Fruit fly (Drosophila melanogaster) whole organism, embryonic: ENCODE results near the gene RpL35A.

Source experiments
- CG11504 ChIP-seq: fragments of 200-800 bp; sonication (Bioruptor generic); optimal IDR thresholded peaks from 3 replicates; lab custom pipeline; 2019; ENCODE audit warnings: missing biosample characterization, mild to moderate bottlenecking, missing genetic modification characterization, moderate library complexity
- CG12071 ChIP-seq: fragments of 200-800 bp; sonication (Bioruptor generic); optimal IDR thresholded peaks from 3 replicates; lab custom pipeline; 2018; ENCODE audit warnings: missing biosample characterization, mild to moderate bottlenecking, missing genetic modification characterization
- CG12104 ChIP-seq: fragments of 200-800 bp; sonication (Bioruptor generic); optimal IDR thresholded peaks from 3 replicates; lab custom pipeline; 2016; ENCODE audit warnings: missing biosample characterization, missing genetic modification characterization
- CG12942 ChIP-seq: fragments of 200-800 bp; sonication (Bioruptor generic); optimal IDR thresholded peaks from 3 replicates; lab custom pipeline; 2016; ENCODE audit warnings: missing biosample characterization, missing genetic modification characterization
- CG13296 ChIP-seq: fragments of 200-800 bp; sonication (Bioruptor generic); optimal IDR thresholded peaks from 3 replicates; lab custom pipeline; 2018; ENCODE audit warnings: missing biosample characterization, mild to moderate bottlenecking, missing genetic modification characterization
- CG13424 ChIP-seq: fragments of 200-800 bp; sonication (Bioruptor generic); optimal IDR thresholded peaks from 2 replicates; lab custom pipeline; 2019; ENCODE audit warnings: missing biosample characterization, mild to moderate bottlenecking, missing genetic modification characterization, moderate library complexity
- CG15479 ChIP-seq: fragments of 200-800 bp; sonication (Bioruptor generic); optimal IDR thresholded peaks from 3 replicates; lab custom pipeline; 2019; ENCODE audit warnings: missing biosample characterization, mild to moderate bottlenecking, missing genetic modification characterization, moderate library complexity
- CG15514 ChIP-seq: fragments of 200-800 bp; sonication (Bioruptor generic); optimal IDR thresholded peaks from 3 replicates; lab custom pipeline; 2017; ENCODE audit warnings: missing biosample characterization, missing genetic modification characterization, mild to moderate bottlenecking, moderate library complexity, missing genetic modification reagents
- CG16779 ChIP-seq: fragments of 200-800 bp; sonication (Bioruptor generic); IDR thresholded peaks from 2 replicates; pipeline ENCODE4 v1.3.6; 2022; ENCODE audit warnings: missing biosample characterization, missing genetic modification characterization
- CG17328 ChIP-seq: fragments of 200-800 bp; sonication (Bioruptor generic); IDR thresholded peaks from 2 replicates; pipeline ENCODE4 v1.3.6; 2022; ENCODE audit warnings: missing biosample characterization, missing genetic modification characterization
- CG18011 ChIP-seq: fragments of 200-800 bp; sonication (Bioruptor generic); optimal IDR thresholded peaks from 2 replicates; lab custom pipeline; 2017; ENCODE audit warnings: missing biosample characterization, missing genetic modification characterization, mild to moderate bottlenecking, moderate library complexity, missing genotype
- CG18476 ChIP-seq: fragments of 200-800 bp; sonication (Bioruptor generic); optimal IDR thresholded peaks from 2 replicates; lab custom pipeline; 2016; ENCODE audit warnings: missing biosample characterization, mild to moderate bottlenecking, missing genetic modification characterization
- CG2202 ChIP-seq: fragments of 200-800 bp; sonication (Bioruptor generic); optimal IDR thresholded peaks from 2 replicates; lab custom pipeline; 2018; ENCODE audit warnings: missing biosample characterization, mild to moderate bottlenecking, missing genetic modification characterization
- CG31441 ChIP-seq: fragments of 200-800 bp; sonication (Bioruptor generic); IDR thresholded peaks from 2 replicates; pipeline ENCODE4 v1.3.6; 2022; ENCODE audit warnings: missing biosample characterization, missing genetic modification characterization
- CG3163 ChIP-seq: fragments of 200-800 bp; sonication (Bioruptor generic); optimal IDR thresholded peaks from 3 replicates; lab custom pipeline; 2016; ENCODE audit warnings: missing biosample characterization, missing genetic modification characterization
- CG34224 ChIP-seq: fragments of 200-800 bp; sonication (Bioruptor generic); IDR thresholded peaks from 3 replicates; pipeline ENCODE4 v1.3.6; 2022; ENCODE audit warnings: missing biosample characterization, missing genetic modification characterization; ENCODE audit not compliant: partially characterized antibody
- CG7928 ChIP-seq: fragments of 200-800 bp; sonication (Bioruptor generic); optimal IDR thresholded peaks from 2 replicates; lab custom pipeline; 2017; ENCODE audit warnings: missing biosample characterization, mild to moderate bottlenecking, missing genetic modification characterization
- CG7963 ChIP-seq: fragments of 200-800 bp; sonication (Bioruptor generic); IDR thresholded peaks from 3 replicates; pipeline ENCODE4 v1.3.6; 2022; ENCODE audit warnings: missing biosample characterization, missing genetic modification characterization; ENCODE audit not compliant: partially characterized antibody
- CG8388 ChIP-seq: fragments of 200-800 bp; sonication (Bioruptor generic); optimal IDR thresholded peaks from 2 replicates; lab custom pipeline; 2019; ENCODE audit warnings: missing biosample characterization, mild to moderate bottlenecking, missing genetic modification characterization, moderate library complexity
- Dll ChIP-seq: fragments of 200-800 bp; sonication (Bioruptor generic); IDR thresholded peaks from 4 replicates; pipeline ENCODE4 v1.3.6; 2022; ENCODE audit warnings: missing biosample characterization, missing genetic modification characterization; ENCODE audit not compliant: partially characterized antibody
- Doc3 ChIP-seq: fragments of 200-800 bp; sonication (Bioruptor generic); IDR thresholded peaks from 3 replicates; pipeline ENCODE4 v1.3.6; 2022; ENCODE audit warnings: missing biosample characterization, missing genetic modification characterization; ENCODE audit not compliant: partially characterized antibody
- E2f2 ChIP-seq: fragments of 200-800 bp; sonication (Bioruptor generic); IDR thresholded peaks from 2 replicates; pipeline ENCODE4 v1.3.6; 2022; ENCODE audit warnings: missing biosample characterization, missing genetic modification characterization
- HLHmδ ChIP-seq: fragments of 200-800 bp; sonication (Bioruptor generic); optimal IDR thresholded peaks from 2 replicates; lab custom pipeline; 2018; ENCODE audit warnings: missing biosample characterization, mild to moderate bottlenecking, missing genetic modification characterization, moderate library complexity
- Jarid2 ChIP-seq: fragments of 200-800 bp; sonication (Bioruptor generic); optimal IDR thresholded peaks from 3 replicates; lab custom pipeline; 2017; ENCODE audit warnings: mild to moderate bottlenecking, missing biosample characterization, missing genetic modification reagents, missing genetic modification characterization
- Optix ChIP-seq: fragments of 200-800 bp; sonication (Bioruptor generic); IDR thresholded peaks from 3 replicates; pipeline ENCODE4 v1.3.6; 2022; ENCODE audit warnings: missing biosample characterization, missing genetic modification characterization
- Pdp1 ChIP-seq, 2 experiments: fragments of 200-800 bp; sonication (Bioruptor generic); optimal IDR thresholded peaks; 3 replicates each; lab custom pipeline; 2016; ENCODE audit warnings: missing biosample characterization in 2 of 2, missing genetic modification characterization in 2 of 2, mild to moderate bottlenecking in 1 of 2, moderate library complexity in 1 of 2
- Sox100B ChIP-seq: fragments of 200-800 bp; sonication (Bioruptor generic); optimal IDR thresholded peaks from 3 replicates; lab custom pipeline; 2018; ENCODE audit warnings: missing biosample characterization, mild to moderate bottlenecking, missing genetic modification characterization
- Sry-β ChIP-seq: fragments of 200-800 bp; sonication (Bioruptor generic); optimal IDR thresholded peaks from 2 replicates; lab custom pipeline; 2018; ENCODE audit warnings: missing biosample characterization, mild to moderate bottlenecking, missing genetic modification characterization, moderate library complexity
- amos ChIP-seq: fragments of 200-800 bp; sonication (Bioruptor generic); IDR thresholded peaks from 2 replicates; pipeline ENCODE4 v1.3.6; 2022; ENCODE audit warnings: missing biosample characterization, missing genetic modification characterization; ENCODE audit not compliant: partially characterized antibody
- chinmo ChIP-seq: fragments of 200-800 bp; sonication (Bioruptor generic); IDR thresholded peaks from 4 replicates; pipeline ENCODE4 v1.3.6; 2022; ENCODE audit warnings: missing biosample characterization, missing genetic modification characterization; ENCODE audit not compliant: partially characterized antibody
- cwo ChIP-seq: fragments of 200-800 bp; sonication (Bioruptor generic); optimal IDR thresholded peaks from 3 replicates; lab custom pipeline; 2017; ENCODE audit warnings: missing biosample characterization, missing genetic modification characterization, mild to moderate bottlenecking, moderate library complexity, missing genetic modification reagents
- dm ChIP-seq: fragments of 200-800 bp; sonication (Bioruptor generic); optimal IDR thresholded peaks from 3 replicates; lab custom pipeline; 2016; ENCODE audit warnings: missing biosample characterization, missing genetic modification characterization
- fd3F ChIP-seq: fragments of 200-800 bp; sonication (Bioruptor generic); optimal IDR thresholded peaks from 2 replicates; lab custom pipeline; 2018; ENCODE audit warnings: missing biosample characterization, mild to moderate bottlenecking, missing genetic modification characterization, moderate library complexity
- ftz-f1 ChIP-seq: fragments of 200-800 bp; sonication (Bioruptor generic); optimal IDR thresholded peaks from 2 replicates; lab custom pipeline; 2016; ENCODE audit warnings: missing biosample characterization, missing genetic modification characterization
- ham ChIP-seq: fragments of 200-800 bp; sonication (Bioruptor generic); IDR thresholded peaks from 2 replicates; pipeline ENCODE4 v1.3.6; 2022; ENCODE audit warnings: missing biosample characterization, missing genetic modification characterization
- hkb ChIP-seq, 2 experiments: fragments of 200-800 bp in 1 of 2; fragments of >200 bp in 1 of 2; sonication (Bioruptor generic) in 1 of 2; IDR thresholded peaks in 1 of 2; optimal IDR thresholded peaks in 1 of 2; 2 replicates each; pipeline versions ENCODE4 v1.3.6 to Lab custom; 2017 to 2022; ENCODE audit warnings: missing biosample characterization in 1 of 2, missing genetic modification characterization in 1 of 2
- nmo ChIP-seq: fragments of 200-800 bp; sonication (Bioruptor generic); optimal IDR thresholded peaks from 2 replicates; lab custom pipeline; 2018; ENCODE audit warnings: missing biosample characterization, mild to moderate bottlenecking, missing genetic modification characterization, moderate library complexity
- pb ChIP-seq: fragments of 200-800 bp; sonication (Bioruptor generic); optimal IDR thresholded peaks from 3 replicates; lab custom pipeline; 2016; ENCODE audit warnings: missing biosample characterization, missing genetic modification characterization
- pfk ChIP-seq: fragments of 200-800 bp; sonication (Bioruptor generic); optimal IDR thresholded peaks from 2 replicates; lab custom pipeline; 2018; ENCODE audit warnings: missing biosample characterization, mild to moderate bottlenecking, missing genetic modification characterization, moderate library complexity
- pita ChIP-seq: fragments of 200-800 bp; sonication (Bioruptor generic); optimal IDR thresholded peaks from 2 replicates; lab custom pipeline; 2017; ENCODE audit warnings: missing biosample characterization, mild to moderate bottlenecking, missing genetic modification characterization
- pros ChIP-seq: fragments of 200-800 bp; sonication (Bioruptor generic); optimal IDR thresholded peaks from 3 replicates; lab custom pipeline; 2019; ENCODE audit warnings: missing biosample characterization, mild to moderate bottlenecking, missing genetic modification characterization, moderate library complexity
- pzg ChIP-seq: fragments of 200-800 bp; sonication (Bioruptor generic); optimal IDR thresholded peaks from 3 replicates; lab custom pipeline; 2018; ENCODE audit warnings: missing biosample characterization, mild to moderate bottlenecking, missing genetic modification characterization, moderate library complexity
- ro ChIP-seq: fragments of 200-800 bp; sonication (Bioruptor generic); IDR thresholded peaks from 2 replicates; pipeline ENCODE4 v1.3.6; 2022; ENCODE audit warnings: missing biosample characterization, missing genetic modification characterization
- sens ChIP-seq: fragments of 200-800 bp; sonication (Bioruptor generic); peaks from one replicate; lab custom pipeline; 2016; ENCODE audit warnings: missing biosample characterization, missing genetic modification characterization
- sna ChIP-seq: fragments of 200-800 bp; sonication (Bioruptor generic); IDR thresholded peaks from 2 replicates; pipeline ENCODE4 v1.3.6; 2022; ENCODE audit warnings: missing biosample characterization, missing genetic modification characterization; ENCODE audit not compliant: partially characterized antibody
- sob ChIP-seq: fragments of 200-800 bp; sonication (Bioruptor generic); IDR thresholded peaks from 2 replicates; pipeline ENCODE4 v1.3.6; 2022; ENCODE audit warnings: missing biosample characterization, missing genetic modification characterization
- tna ChIP-seq: fragments of 200-800 bp; sonication (Bioruptor generic); IDR thresholded peaks from 2 replicates; pipeline ENCODE4 v1.3.6; 2022; ENCODE audit warnings: missing biosample characterization, missing genetic modification characterization; ENCODE audit not compliant: partially characterized antibody
- trem ChIP-seq: fragments of 200-800 bp; optimal IDR thresholded peaks from 3 replicates; lab custom pipeline; 2019; ENCODE audit warnings: missing biosample characterization, mild to moderate bottlenecking, missing genetic modification characterization, moderate library complexity
- zf30C ChIP-seq: fragments of 200-800 bp; sonication (Bioruptor generic); optimal IDR thresholded peaks from 3 replicates; lab custom pipeline; 2018; ENCODE audit warnings: missing biosample characterization, mild to moderate bottlenecking, missing genetic modification characterization

The RpL35A gene

DNA sequence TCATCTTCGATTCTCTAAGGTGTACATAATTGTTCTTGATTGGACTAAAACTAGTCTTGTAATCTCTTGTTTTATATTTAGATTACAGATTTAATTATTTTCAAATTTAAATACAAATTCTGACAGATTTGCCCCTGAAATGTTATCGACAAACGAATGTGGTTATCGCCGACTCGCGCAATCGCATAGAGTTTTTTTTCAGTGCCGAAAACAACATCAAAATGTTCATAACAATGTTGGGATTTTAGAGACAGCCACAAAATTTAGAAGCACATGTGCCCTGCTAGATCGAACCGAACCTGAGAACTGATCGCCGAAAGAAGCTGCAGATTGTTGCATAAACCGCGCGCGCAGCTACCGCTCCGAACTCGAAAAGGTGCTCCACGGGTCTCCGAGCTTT is 718 bp upstream of the RpL35A start, which contains the start of gene POLDIP2 (continued):
- no peak for TF ChIP-seq Sox100B (GFP tag; lab: Kevin White, UChicago)
- TF ChIP-seq tna (GFP tag; lab: Robert Waterston, UW), result no peak
- TF ChIP-seq Pdp1 (GFP tag; optimal IDR thresholded peaks at IDR 0.05; lab: Kevin White, UChicago), result peak in 1 of 2 experiments; percentile 83
- TF ChIP-seq pzg (GFP tag; lab: Kevin White, UChicago), result peak; percentile 34
- no peak for TF ChIP-seq Doc3 (GFP tag; lab: Robert Waterston, UW)
- TF ChIP-seq HLHmδ (GFP tag; lab: Kevin White, UChicago), result no peak
- TF ChIP-seq sens (GFP tag; lab: Kevin White, UChicago), result peak; percentile 41
- TF ChIP-seq hkb (optimal IDR thresholded peaks at IDR 0.05; lab: Kevin White, UChicago), result no peak
- no peak for TF ChIP-seq hkb (GFP tag; IDR thresholded peaks at IDR 0.05; lab: Robert Waterston, UW)
- TF ChIP-seq CG7928, result no peak
- no peak for TF ChIP-seq pb (GFP tag; lab: Kevin White, UChicago)
- no peak for TF ChIP-seq CG15479 (GFP tag; lab: Kevin White, UChicago)
- no peak for TF ChIP-seq trem (tag; lab: Kevin White, UChicago)
- TF ChIP-seq dm (GFP tag; lab: Kevin White, UChicago), result no peak
- no peak for TF ChIP-seq CG11504 (tag; lab: Kevin White, UChicago)
- TF ChIP-seq CG8388 (GFP tag; lab: Kevin White, UChicago), result no peak
- no peak for TF ChIP-seq CG12071
- no peak for TF ChIP-seq pros (GFP tag; lab: Kevin White, UChicago)
- TF ChIP-seq CG13424, result no peak
- TF ChIP-seq amos (GFP tag; lab: Robert Waterston, UW), result no peak
- TF ChIP-seq pita, result no peak
- TF ChIP-seq CG16779 (GFP tag; lab: Robert Waterston, UW), result no peak
- no peak for TF ChIP-seq nmo (GFP tag; lab: Kevin White, UChicago)
- TF ChIP-seq fd3F, result no peak
- TF ChIP-seq CG2202 (tag; lab: Kevin White, UChicago), result no peak
- no peak for TF ChIP-seq CG13296
- TF ChIP-seq ftz-f1 (GFP tag; lab: Kevin White, UChicago), result peak; percentile 9
- TF ChIP-seq zf30C (GFP tag; lab: Kevin White, UChicago), result peak; percentile 98
- no peak for TF ChIP-seq sna (GFP tag; lab: Robert Waterston, UW)
- TF ChIP-seq CG18476, result no peak
- no peak for TF ChIP-seq CG18011 (GFP tag; lab: Kevin White, UChicago)
- no peak for TF ChIP-seq CG12104
- TF ChIP-seq ham (GFP tag; lab: Robert Waterston, UW), result no peak
- TF ChIP-seq CG12942, result no peak
- no peak for TF ChIP-seq pfk
- TF ChIP-seq Jarid2 (GFP tag; lab: Kevin White, UChicago), result no peak
- no peak for TF ChIP-seq CG7963 (GFP tag; lab: Robert Waterston, UW)
- TF ChIP-seq sob (GFP tag; lab: Robert Waterston, UW), result no peak
- no peak for TF ChIP-seq cwo (GFP tag; lab: Kevin White, UChicago)
- TF ChIP-seq E2f2 (GFP tag; lab: Robert Waterston, UW), result peak; percentile 61
- TF ChIP-seq Optix (GFP tag; lab: Robert Waterston, UW), result no peak
- no peak for TF ChIP-seq CG31441 (GFP tag; lab: Robert Waterston, UW)
- TF ChIP-seq CG34224 (GFP tag; lab: Robert Waterston, UW), result no peak
- peak; percentile 42 for TF ChIP-seq CG15514 (GFP tag; lab: Kevin White, UChicago)
- TF ChIP-seq Sry-β (GFP tag; lab: Kevin White, UChicago), result no peak
- TF ChIP-seq CG17328 (GFP tag; lab: Robert Waterston, UW), result no peak
- no peak for TF ChIP-seq ro (GFP tag; lab: Robert Waterston, UW)
- TF ChIP-seq Dll (GFP tag; lab: Robert Waterston, UW), result 0 out of 4 replicates have a peak, but pooled peaks have one; percentile 13
- TF ChIP-seq chinmo (GFP tag; lab: Robert Waterston, UW), result no peak
- no peak for TF ChIP-seq CG3163
